Worm (Caenorhabditis elegans): Measurements from ENCODE around the gene hip-1.

The hip-1 gene

DNA sequence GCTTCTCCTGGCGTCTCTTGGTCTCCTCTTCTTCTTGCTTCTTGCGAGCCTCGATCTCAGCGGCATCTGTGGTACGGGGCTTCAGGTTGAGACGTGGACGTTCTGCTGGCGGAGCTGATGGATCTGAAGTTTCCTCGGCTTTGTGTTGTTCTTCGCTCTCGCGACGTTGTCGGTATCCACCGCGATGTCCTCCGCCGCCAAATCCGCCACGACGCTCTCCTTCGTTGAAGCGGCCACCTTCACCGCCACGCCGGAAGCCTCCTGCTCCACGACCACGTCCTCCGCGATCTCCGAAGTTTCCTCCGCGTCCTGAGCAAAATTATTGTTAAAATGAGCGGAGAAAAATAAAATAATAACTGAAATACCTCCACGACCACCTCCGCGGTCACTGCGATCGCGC is 20.5 kb upstream of the hip-1 start:
- no peak for TF ChIP-seq flh-1 (GFP tag; optimal IDR thresholded peaks at IDR 0.05)
- TF ChIP-seq mep-1 (tag; optimal IDR thresholded peaks at IDR 0.05), result no peak
- no peak for TF ChIP-seq lin-32 (GFP tag; optimal IDR thresholded peaks at IDR 0.05)
- no peak for TF ChIP-seq elt-1 (tag; optimal IDR thresholded peaks at IDR 0.05; ENCODE audit: borderline replicate concordance, insufficient read depth)
- no peak for TF ChIP-seq cnd-1 (tag; optimal IDR thresholded peaks at IDR 0.05)
- no peak for TF ChIP-seq nhr-12 (tag; optimal IDR thresholded peaks at IDR 0.05)
- no peak for TF ChIP-seq unc-39 (tag; optimal IDR thresholded peaks at IDR 0.05)
- TF ChIP-seq snpc-4 (tag; optimal IDR thresholded peaks at IDR 0.05), result no peak

DNA sequence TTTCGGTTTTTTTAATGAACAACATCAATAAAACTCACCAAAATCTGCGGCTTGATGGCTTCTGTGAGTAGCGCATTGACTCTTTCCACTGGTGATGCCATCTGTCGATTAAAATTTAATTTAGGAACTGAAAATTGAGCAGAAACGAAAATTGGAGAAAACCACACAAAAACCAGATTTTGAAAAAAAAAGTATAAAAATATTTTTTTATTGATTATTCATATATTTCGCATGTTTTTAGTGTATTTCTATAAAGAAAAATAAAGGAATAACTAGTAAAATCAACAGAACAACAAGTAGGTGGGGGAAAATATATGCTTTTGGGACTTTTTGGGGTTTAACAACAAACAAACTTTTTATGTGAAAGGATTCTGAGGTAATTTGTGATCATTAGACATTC is 19.9 kb upstream of the hip-1 start, which contains the start of gene T12D8.10:
TSS of gene T12D8.10 (minus strand) at position 101 of the 400 bp plus-strand sequence.
- TF ChIP-seq cnd-1 (tag; optimal IDR thresholded peaks at IDR 0.05) (no peak), ham-2 (GFP tag; optimal IDR thresholded peaks at IDR 0.05) (no peak), nhr-237 (tag; optimal IDR thresholded peaks at IDR 0.05) (no peak), nhr-76 (tag; optimal IDR thresholded peaks at IDR 0.05) (no peak), nhr-12 (tag; optimal IDR thresholded peaks at IDR 0.05) (no peak), blmp-1 (tag; optimal IDR thresholded peaks at IDR 0.05) (no peak), elt-1 (tag; optimal IDR thresholded peaks at IDR 0.05; ENCODE audit: borderline replicate concordance, insufficient read depth) (no peak), ztf-11 (tag; optimal IDR thresholded peaks at IDR 0.05) (no peak), flh-1 (GFP tag; optimal IDR thresholded peaks at IDR 0.05) (no peak), ceh-83 (GFP tag; optimal IDR thresholded peaks at IDR 0.05) (no peak), bed-3 (GFP tag; optimal IDR thresholded peaks at IDR 0.05) (no peak)

DNA sequence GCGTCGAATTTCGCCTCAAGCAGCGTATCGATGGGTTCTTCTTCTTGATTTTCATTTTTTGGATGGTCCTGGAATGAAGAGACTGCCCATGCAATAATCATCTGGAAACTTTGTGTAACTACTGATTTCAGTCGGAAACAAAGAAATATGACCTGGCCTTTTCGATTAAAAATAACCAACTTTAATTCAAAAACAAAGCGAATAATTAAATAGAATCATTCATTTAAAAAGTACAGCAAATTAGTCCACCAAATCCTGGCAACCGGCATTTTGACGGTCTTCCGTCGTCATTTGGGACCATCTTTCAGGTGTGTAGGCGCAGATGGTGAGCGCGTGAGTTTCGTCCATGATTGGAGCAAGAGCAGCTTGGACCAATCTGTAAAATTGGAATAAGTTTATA is 19.3 kb upstream of the hip-1 start, which contains the start of gene acbp-5:
TSS of gene acbp-5 (minus strand) at position 101 of the 400 bp plus-strand sequence.
- TF ChIP-seq flh-1 (GFP tag; optimal IDR thresholded peaks at IDR 0.05), result no peak
- no peak for TF ChIP-seq sptf-1 (tag; optimal IDR thresholded peaks at IDR 0.05)
- no peak for TF ChIP-seq unc-39 (tag; optimal IDR thresholded peaks at IDR 0.05)
- no peak for TF ChIP-seq elt-1 (tag; optimal IDR thresholded peaks at IDR 0.05; ENCODE audit: borderline replicate concordance, insufficient read depth)
- TF ChIP-seq nhr-28 (tag; optimal IDR thresholded peaks at IDR 0.05), result no peak
- no peak for TF ChIP-seq nhr-237 (tag; optimal IDR thresholded peaks at IDR 0.05)
- no peak for TF ChIP-seq sem-2 (GFP tag; optimal IDR thresholded peaks at IDR 0.05)
- TF ChIP-seq ceh-83 (GFP tag; optimal IDR thresholded peaks at IDR 0.05), result no peak
- TF ChIP-seq unc-120 (tag; optimal IDR thresholded peaks at IDR 0.05; ENCODE audit: poor library complexity, severe bottlenecking), result no peak
- TF ChIP-seq mep-1 (tag; optimal IDR thresholded peaks at IDR 0.05), result no peak
- no peak for TF ChIP-seq lin-32 (GFP tag; optimal IDR thresholded peaks at IDR 0.05)
- no peak for TF ChIP-seq hlh-1 (tag; optimal IDR thresholded peaks at IDR 0.05)
- no peak for TF ChIP-seq M03D4.4 (tag; optimal IDR thresholded peaks at IDR 0.05)
- no peak for TF ChIP-seq ceh-43 (GFP tag; optimal IDR thresholded peaks at IDR 0.05)

- TF ChIP-seq lin-32 (GFP tag; optimal IDR thresholded peaks at IDR 0.05) (no peak), unc-62 (GFP tag; optimal IDR thresholded peaks at IDR 0.05) (no peak), elt-3 (tag; optimal IDR thresholded peaks at IDR 0.05) (no peak), zip-8 (tag; optimal IDR thresholded peaks at IDR 0.05) (no peak), nhr-237 (tag; optimal IDR thresholded peaks at IDR 0.05) (no peak), flh-1 (GFP tag; optimal IDR thresholded peaks at IDR 0.05) (no peak), sem-2 (GFP tag; optimal IDR thresholded peaks at IDR 0.05) (no peak), hlh-1 (tag; optimal IDR thresholded peaks at IDR 0.05) (no peak), ceh-39 (tag; optimal IDR thresholded peaks at IDR 0.05) (no peak), mls-2 (tag; optimal IDR thresholded peaks at IDR 0.05) (no peak), lin-13 (tag; optimal IDR thresholded peaks at IDR 0.05) (no peak), nhr-2 (tag; optimal IDR thresholded peaks at IDR 0.05) (no peak), unc-39 (tag; optimal IDR thresholded peaks at IDR 0.05) (no peak), M03D4.4 (tag; optimal IDR thresholded peaks at IDR 0.05) (no peak), nhr-76 (tag; optimal IDR thresholded peaks at IDR 0.05) (no peak), pha-4 (tag; optimal IDR thresholded peaks at IDR 0.05) (no peak), nhr-28 (tag; optimal IDR thresholded peaks at IDR 0.05) (no peak), cnd-1 (tag; optimal IDR thresholded peaks at IDR 0.05) (no peak), drap-1 (GFP tag; optimal IDR thresholded peaks at IDR 0.05) (no peak)
Measured at ce11 chrIII:13640869-13641268, 18.6 kb upstream of the hip-1 start.

DNA sequence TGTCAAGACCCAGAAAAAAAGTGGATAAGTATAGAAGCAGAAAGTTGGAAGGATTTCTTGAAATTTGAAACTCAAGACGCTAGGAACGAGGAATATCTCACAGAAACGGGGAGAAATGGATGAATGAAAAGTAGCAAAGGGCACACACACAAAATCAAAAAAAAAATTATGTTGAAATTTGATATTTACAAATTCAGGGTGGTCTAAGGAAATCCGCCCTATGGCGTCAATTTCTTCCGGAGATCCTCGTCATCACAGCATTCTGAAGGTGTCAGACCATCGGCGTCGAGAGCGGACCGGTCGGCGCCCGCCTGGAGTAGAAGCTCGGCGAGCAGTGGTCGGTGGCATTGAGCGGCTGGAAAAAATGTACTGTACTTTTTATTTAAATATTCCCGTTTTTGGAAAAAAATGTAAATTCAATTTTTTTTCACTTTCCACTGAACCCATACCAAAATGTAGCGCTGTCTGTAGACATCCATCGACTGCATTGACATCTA is 17.8 kb upstream of the hip-1 start:
- no peak for TF ChIP-seq mep-1 (tag; optimal IDR thresholded peaks at IDR 0.05)
